Fruit fly (Drosophila melanogaster) whole organism, embryonic: ENCODE measurements around the gene CG4586.

Experiments
- Abd-B ChIP-seq: fragments of 200-800 bp; sonication (Bioruptor generic); optimal IDR thresholded peaks from 2 replicates; lab custom pipeline; 2018; ENCODE audit warnings: missing biosample characterization, mild to moderate bottlenecking, missing genetic modification characterization, moderate library complexity
- CG11398 ChIP-seq: fragments of 200-800 bp; sonication (Bioruptor generic); optimal IDR thresholded peaks from 2 replicates; lab custom pipeline; 2016; ENCODE audit warnings: missing biosample characterization, missing genetic modification characterization
- CG12299 ChIP-seq: fragments of 200-800 bp; sonication (Bioruptor generic); optimal IDR thresholded peaks from 2 replicates; lab custom pipeline; 2018; ENCODE audit warnings: missing biosample characterization, mild to moderate bottlenecking, missing genetic modification characterization
- CG16813 ChIP-seq: fragments of 200-800 bp; sonication (Bioruptor generic); IDR thresholded peaks from 3 replicates; pipeline ENCODE4 v1.3.6; 2022; ENCODE audit warnings: missing biosample characterization, missing genetic modification characterization; ENCODE audit not compliant: partially characterized antibody
- Camta ChIP-seq: fragments of 200-800 bp; sonication (Bioruptor generic); optimal IDR thresholded peaks from 2 replicates; lab custom pipeline; 2016; ENCODE audit warnings: missing biosample characterization, missing genetic modification characterization
- Fer1 ChIP-seq: fragments of 200-800 bp; sonication (Bioruptor generic); optimal IDR thresholded peaks from 2 replicates; lab custom pipeline; 2017; ENCODE audit warnings: missing biosample characterization, mild to moderate bottlenecking, missing genetic modification characterization
- cwo ChIP-seq: fragments of 200-800 bp; sonication (Bioruptor generic); optimal IDR thresholded peaks from 3 replicates; lab custom pipeline; 2017; ENCODE audit warnings: missing biosample characterization, missing genetic modification characterization, mild to moderate bottlenecking, moderate library complexity, missing genetic modification reagents
- hth ChIP-seq: fragments of >200 bp; optimal IDR thresholded peaks from 2 replicates; lab custom pipeline; 2017; ENCODE audit warnings: inconsistent platforms
- kay ChIP-seq: fragments of 200-800 bp; sonication (Bioruptor generic); optimal IDR thresholded peaks from 2 replicates; lab custom pipeline; 2016; ENCODE audit warnings: missing biosample characterization, missing genetic modification characterization
- nerfin-2 ChIP-seq: fragments of 200-800 bp; sonication (Bioruptor generic); IDR thresholded peaks from 2 replicates; pipeline ENCODE4 v1.3.6; 2022; ENCODE audit warnings: missing biosample characterization, missing genetic modification characterization; ENCODE audit not compliant: partially characterized antibody
- oc ChIP-seq: fragments of 200-800 bp; sonication (Bioruptor generic); optimal IDR thresholded peaks from 2 replicates; lab custom pipeline; 2018; ENCODE audit warnings: missing biosample characterization, mild to moderate bottlenecking, missing genetic modification characterization, moderate library complexity
- pb ChIP-seq: fragments of 200-800 bp; sonication (Bioruptor generic); optimal IDR thresholded peaks from 3 replicates; lab custom pipeline; 2016; ENCODE audit warnings: missing biosample characterization, missing genetic modification characterization
- peb ChIP-seq: fragments of 200-800 bp; sonication (Bioruptor generic); IDR thresholded peaks from 2 replicates; pipeline ENCODE4 v1.3.6; 2022; ENCODE audit warnings: missing biosample characterization, missing genetic modification characterization
- yki ChIP-seq: fragments of >200 bp; optimal IDR thresholded peaks from 3 replicates; lab custom pipeline; 2018

DNA sequence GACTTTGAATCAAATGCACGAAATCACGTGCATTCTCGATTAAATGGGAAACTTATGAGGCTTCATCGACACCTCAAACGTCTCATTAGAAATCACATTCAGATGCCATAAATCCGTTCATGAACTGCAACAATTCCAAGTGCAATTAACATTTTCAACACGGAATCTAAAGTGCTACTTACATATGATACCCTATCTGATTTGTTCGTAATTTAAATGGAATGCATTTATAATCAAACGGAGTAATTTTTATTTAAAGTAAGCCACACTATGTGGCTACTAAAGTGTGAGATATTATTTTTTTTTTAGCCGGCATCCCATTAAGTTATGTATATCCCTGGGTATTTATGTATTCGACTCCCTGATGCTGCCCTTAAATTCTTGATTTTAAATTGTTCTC, 38.0 kb downstream of the CG4586 start:
- TF ChIP-seq Abd-B (GFP tag; lab: Kevin White, UChicago) (no peak), CG16813 (GFP tag; lab: Robert Waterston, UW) (no peak), nerfin-2 (no peak), yki (lab: Kevin White, UChicago) (no peak), oc (no peak), CG11398 (GFP tag; lab: Kevin White, UChicago) (no peak), Camta (GFP tag; lab: Kevin White, UChicago) (no peak), hth (no peak), cwo (GFP tag; lab: Kevin White, UChicago) (no peak), pb (GFP tag; lab: Kevin White, UChicago) (no peak), kay (GFP tag; lab: Kevin White, UChicago) (no peak), peb (GFP tag; lab: Robert Waterston, UW) (no peak), CG12299 (no peak), Fer1 (GFP tag; lab: Kevin White, UChicago) (no peak)
